Worm (Caenorhabditis elegans) whole organism, young adult: ENCODE results near the gene gst-27.

Source experiments
- Y53F4B.3 ChIP-seq: fragments of 200-800 bp; sonication (Bioruptor generic); IDR thresholded peaks from 2 replicates; pipeline ENCODE4 v1.3.6; 2022; ENCODE audit warnings: missing genetic modification reagents, missing genetic modification characterization, missing compliant biosample characterization
- Y67H2A.10 ChIP-seq: fragments of 200-800 bp; sonication (Bioruptor generic); conservative IDR thresholded peaks from 2 replicates; pipeline ENCODE4 v1.3.6; 2022; ENCODE audit warnings: missing genetic modification reagents, missing genetic modification characterization, missing compliant biosample characterization
- Y79H2A.3 ChIP-seq: fragments of 200-800 bp; sonication (Bioruptor generic); conservative IDR thresholded peaks from 2 replicates; pipeline ENCODE4 v1.3.6; 2022; ENCODE audit warnings: missing genetic modification reagents, missing genetic modification characterization, missing compliant biosample characterization
- dox-1 ChIP-seq: fragments of 200-800 bp; sonication (Bioruptor generic); IDR thresholded peaks from 2 replicates; pipeline ENCODE4 v1.3.6; 2022; ENCODE audit warnings: missing genetic modification reagents, missing genetic modification characterization, missing compliant biosample characterization
- dpl-1 ChIP-seq: fragments of 150-350 bp; optimal IDR thresholded peaks from 2 replicates; lab custom pipeline; 2014; ENCODE audit warnings: missing biosample characterization, missing genetic modification reagents, missing genetic modification characterization
- hsf-1 ChIP-seq: fragments of 200-800 bp; sonication (Bioruptor generic); IDR thresholded peaks from 2 replicates; pipeline ENCODE4 v1.3.6; 2022; ENCODE audit warnings: missing genetic modification reagents, missing genetic modification characterization, missing compliant biosample characterization
- sdz-38 ChIP-seq: sonication (generic microtip); optimal IDR thresholded peaks from 2 replicates; lab custom pipeline; 2016; ENCODE audit warnings: missing genotype, missing genetic modification characterization, missing compliant biosample characterization
- unc-130 ChIP-seq: sonication (generic microtip); optimal IDR thresholded peaks from 2 replicates; lab custom pipeline; 2016; ENCODE audit warnings: missing genetic modification reagents, missing genetic modification characterization, missing compliant biosample characterization
- ztf-18 ChIP-seq: sonication (generic microtip); optimal IDR thresholded peaks from 2 replicates; lab custom pipeline; 2016; ENCODE audit warnings: missing genotype, mild to moderate bottlenecking, missing genetic modification characterization, missing compliant biosample characterization

DNA sequence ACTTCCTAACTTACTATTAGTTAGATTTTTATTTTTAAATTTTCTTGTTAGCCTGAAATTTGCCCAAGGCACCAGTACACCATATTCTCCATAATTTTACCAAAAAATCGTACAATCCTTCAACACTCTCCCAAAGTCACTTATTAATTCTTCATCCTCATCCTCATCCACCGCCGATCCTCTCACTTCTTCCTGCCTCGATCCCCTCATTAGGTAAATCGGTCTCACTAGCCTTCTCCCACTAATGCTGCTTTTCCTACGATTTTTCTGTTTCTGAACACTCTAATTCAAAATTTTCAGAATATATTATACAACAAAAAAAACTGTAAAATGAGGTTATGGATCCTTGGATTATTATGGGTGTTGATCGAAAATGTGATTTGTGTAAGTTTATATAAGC lies 29.6 kb downstream of the gst-27 start, which contains the start of gene Y53F4B.25:
- TF ChIP-seq Y67H2A.10: no peak
- no peak for TF ChIP-seq hsf-1 (GFP tag; lab: Robert Waterston, UW)
- no peak for TF ChIP-seq Y79H2A.3 (GFP tag; lab: Robert Waterston, UW)
- no peak for TF ChIP-seq dox-1 (GFP tag; lab: Robert Waterston, UW)
- TF ChIP-seq Y53F4B.3 (GFP tag; lab: Robert Waterston, UW): no peak
- no peak for TF ChIP-seq dpl-1 (GFP tag; lab: Kevin White, UChicago)
- no peak for TF ChIP-seq sdz-38 (tag; lab: Kevin White, UChicago)
- TF ChIP-seq unc-130 (GFP tag; lab: Kevin White, UChicago): no peak
- TF ChIP-seq ztf-18 (tag; lab: Kevin White, UChicago): no peak
